Fruit fly (Drosophila melanogaster) whole organism, embryonic: Measurements from ENCODE around the gene Trm7-32.

Experiments used
- Asciz ChIP-seq: fragments of 200-800 bp; sonication (Bioruptor generic); optimal IDR thresholded peaks from 2 replicates; lab custom pipeline; 2017; ENCODE audit warnings: missing biosample characterization, mild to moderate bottlenecking, missing genetic modification characterization, missing genetic modification reagents
- C15 ChIP-seq: fragments of 200-800 bp; sonication (Bioruptor generic); IDR thresholded peaks from 3 replicates; pipeline ENCODE4 v1.3.6; 2022; ENCODE audit warnings: missing biosample characterization, missing genetic modification characterization
- CG10431 ChIP-seq: fragments of 200-800 bp; sonication (Bioruptor generic); optimal IDR thresholded peaks from 3 replicates; lab custom pipeline; 2018; ENCODE audit warnings: missing biosample characterization, mild to moderate bottlenecking, missing genetic modification characterization
- CG10543 ChIP-seq: fragments of 200-800 bp; sonication (Bioruptor generic); optimal IDR thresholded peaks from 3 replicates; lab custom pipeline; 2017; ENCODE audit warnings: missing biosample characterization, mild to moderate bottlenecking, missing genetic modification characterization, moderate library complexity
- CG10654 ChIP-seq: fragments of 200-800 bp; sonication (Bioruptor generic); optimal IDR thresholded peaks from 2 replicates; lab custom pipeline; 2016; ENCODE audit warnings: missing biosample characterization, missing genetic modification characterization
- CG11456 ChIP-seq: fragments of 200-800 bp; sonication (Bioruptor generic); IDR thresholded peaks from 3 replicates; pipeline ENCODE4 v1.3.6; 2022; ENCODE audit warnings: missing biosample characterization, missing genetic modification characterization
- CG11504 ChIP-seq: fragments of 200-800 bp; sonication (Bioruptor generic); optimal IDR thresholded peaks from 3 replicates; lab custom pipeline; 2019; ENCODE audit warnings: missing biosample characterization, mild to moderate bottlenecking, missing genetic modification characterization, moderate library complexity
- CG11696 ChIP-seq: fragments of 200-800 bp; sonication (Bioruptor generic); IDR thresholded peaks from 2 replicates; pipeline ENCODE4 v1.3.6; 2022; ENCODE audit warnings: missing biosample characterization, missing genetic modification characterization
- CG12155 ChIP-seq: fragments of 200-800 bp; sonication (Bioruptor generic); optimal IDR thresholded peaks from 3 replicates; lab custom pipeline; 2016; ENCODE audit warnings: missing biosample characterization, missing genetic modification characterization
- CG12659 ChIP-seq: fragments of 200-800 bp; sonication (Bioruptor generic); optimal IDR thresholded peaks from 3 replicates; lab custom pipeline; 2017; ENCODE audit warnings: mild to moderate bottlenecking, missing biosample characterization, missing genetic modification reagents, missing genetic modification characterization
- CG1603 ChIP-seq: fragments of 200-800 bp; sonication (Bioruptor generic); optimal IDR thresholded peaks from 2 replicates; lab custom pipeline; 2019; ENCODE audit warnings: missing biosample characterization, mild to moderate bottlenecking, missing genetic modification characterization, moderate library complexity
- CG33557 ChIP-seq: fragments of 200-800 bp; sonication (Bioruptor generic); optimal IDR thresholded peaks from 2 replicates; lab custom pipeline; 2019; ENCODE audit warnings: missing biosample characterization, mild to moderate bottlenecking, missing genetic modification characterization, moderate library complexity
- CG3726 ChIP-seq: fragments of 200-800 bp; sonication (Bioruptor generic); IDR thresholded peaks from 3 replicates; pipeline ENCODE4, ENCODE4 v1.3.6; 2022; ENCODE audit warnings: missing biosample characterization, missing genetic modification characterization
- CG42726 ChIP-seq: fragments of 200-800 bp; sonication (Bioruptor generic); IDR thresholded peaks from 2 replicates; pipeline ENCODE4 v1.3.6; 2022; ENCODE audit warnings: missing biosample characterization, missing genetic modification characterization; ENCODE audit not compliant: partially characterized antibody
- CG6175 ChIP-seq: fragments of 200-800 bp; sonication (Bioruptor generic); IDR thresholded peaks from 3 replicates; pipeline ENCODE4 v1.3.6; 2022; ENCODE audit warnings: missing biosample characterization, missing genetic modification characterization
- CG6689 ChIP-seq: fragments of 200-800 bp; sonication (Bioruptor generic); IDR thresholded peaks from 2 replicates; pipeline ENCODE4 v1.3.6; 2022; ENCODE audit warnings: missing biosample characterization, missing genetic modification characterization
- CG7372 ChIP-seq: fragments of 200-800 bp; sonication (Bioruptor generic); IDR thresholded peaks from 2 replicates; pipeline ENCODE4 v1.3.6; 2022; ENCODE audit warnings: missing biosample characterization, missing genetic modification characterization
- CG8290 ChIP-seq, 3 experiments: fragments of 200-800 bp; sonication (Bioruptor generic); optimal IDR thresholded peaks; 2 replicates each; lab custom pipeline; 2016 to 2019; ENCODE audit warnings: missing biosample characterization in 3 of 3, missing genetic modification characterization in 3 of 3, mild to moderate bottlenecking in 2 of 3, moderate library complexity in 1 of 3
- CG9215 ChIP-seq: fragments of 200-800 bp; sonication (Bioruptor generic); IDR thresholded peaks from 2 replicates; pipeline ENCODE4 v1.3.6; 2022; ENCODE audit warnings: missing biosample characterization, missing genetic modification characterization
- Deaf1 ChIP-seq: fragments of 200-800 bp; optimal IDR thresholded peaks from 3 replicates; lab custom pipeline; 2019; ENCODE audit warnings: missing biosample characterization, mild to moderate bottlenecking, missing genetic modification characterization, moderate library complexity
- Gug ChIP-seq: fragments of 200-800 bp; sonication (Bioruptor generic); IDR thresholded peaks from 4 replicates; pipeline ENCODE4 v1.3.6; 2022; ENCODE audit warnings: missing biosample characterization, missing genetic modification characterization
- Hey ChIP-seq: fragments of 200-800 bp; sonication (Bioruptor generic); optimal IDR thresholded peaks from 3 replicates; lab custom pipeline; 2018; ENCODE audit warnings: missing biosample characterization, mild to moderate bottlenecking, missing genetic modification characterization
- Lpt ChIP-seq: fragments of >200 bp; optimal IDR thresholded peaks from 2 replicates; lab custom pipeline; 2018; ENCODE audit warnings: missing biosample characterization, missing genetic modification characterization
- MESR4 ChIP-seq: fragments of 200-800 bp; sonication (Bioruptor generic); optimal IDR thresholded peaks from 2 replicates; lab custom pipeline; 2018; ENCODE audit warnings: missing biosample characterization, mild to moderate bottlenecking, missing genetic modification characterization, moderate library complexity
- Med ChIP-seq: fragments of 200-800 bp; sonication (Bioruptor generic); peaks from one replicate; lab custom pipeline; 2016; ENCODE audit warnings: missing biosample characterization, missing genetic modification characterization, mild to moderate bottlenecking, inconsistent platforms, moderate library complexity
- Opbp ChIP-seq: fragments of 200-800 bp; sonication (Bioruptor generic); IDR thresholded peaks from 3 replicates; pipeline ENCODE4 v1.3.6; 2022; ENCODE audit warnings: missing biosample characterization, missing genetic modification characterization; ENCODE audit not compliant: partially characterized antibody
- Pdp1 ChIP-seq, 2 experiments: fragments of 200-800 bp; sonication (Bioruptor generic); optimal IDR thresholded peaks; 3 replicates each; lab custom pipeline; 2016; ENCODE audit warnings: missing biosample characterization in 2 of 2, missing genetic modification characterization in 2 of 2, mild to moderate bottlenecking in 1 of 2, moderate library complexity in 1 of 2
- Taf1 ChIP-seq: fragments of 200-800 bp; sonication (Bioruptor generic); IDR thresholded peaks from 2 replicates; pipeline ENCODE4 v1.3.6; 2022; ENCODE audit warnings: missing biosample characterization, missing genetic modification characterization
- ara ChIP-seq: fragments of 200-800 bp; sonication (Bioruptor generic); IDR thresholded peaks from 2 replicates; pipeline ENCODE4 v1.3.6; 2022; ENCODE audit warnings: missing biosample characterization, missing genetic modification characterization
- bcd ChIP-seq: fragments of 200-800 bp; sonication (Bioruptor generic); optimal IDR thresholded peaks from 2 replicates; lab custom pipeline; 2017; ENCODE audit warnings: missing biosample characterization, mild to moderate bottlenecking, missing genetic modification characterization
- cad ChIP-seq: fragments of >200 bp; optimal IDR thresholded peaks from 2 replicates; lab custom pipeline; 2017; ENCODE audit warnings: missing biosample characterization, missing genetic modification characterization
- cg ChIP-seq: fragments of 200-800 bp; sonication (Bioruptor generic); optimal IDR thresholded peaks from 3 replicates; lab custom pipeline; 2019; ENCODE audit warnings: missing biosample characterization, mild to moderate bottlenecking, missing genetic modification characterization, moderate library complexity
- chinmo ChIP-seq: fragments of 200-800 bp; sonication (Bioruptor generic); IDR thresholded peaks from 4 replicates; pipeline ENCODE4 v1.3.6; 2022; ENCODE audit warnings: missing biosample characterization, missing genetic modification characterization; ENCODE audit not compliant: partially characterized antibody
- croc ChIP-seq: fragments of 200-800 bp; sonication (Bioruptor generic); conservative IDR thresholded peaks from 3 replicates; pipeline ENCODE4 v1.3.6; 2022; ENCODE audit warnings: missing biosample characterization, missing genetic modification characterization
- crol ChIP-seq: fragments of 200-800 bp; sonication (Bioruptor generic); IDR thresholded peaks from 2 replicates; pipeline ENCODE4 v1.3.6; 2022; ENCODE audit warnings: missing biosample characterization, missing genetic modification characterization
- en ChIP-seq: fragments of 200-800 bp; sonication (Bioruptor generic); optimal IDR thresholded peaks from 2 replicates; lab custom pipeline; 2016; ENCODE audit warnings: missing biosample characterization, missing genetic modification characterization
- fd64A ChIP-seq: fragments of 200-800 bp; sonication (Bioruptor generic); optimal IDR thresholded peaks from 3 replicates; lab custom pipeline; 2018; ENCODE audit warnings: missing biosample characterization, mild to moderate bottlenecking, missing genetic modification characterization
- ftz-f1 ChIP-seq: fragments of 200-800 bp; sonication (Bioruptor generic); optimal IDR thresholded peaks from 2 replicates; lab custom pipeline; 2016; ENCODE audit warnings: missing biosample characterization, missing genetic modification characterization
- ind ChIP-seq: fragments of 200-800 bp; sonication (Bioruptor generic); optimal IDR thresholded peaks from 3 replicates; lab custom pipeline; 2016; ENCODE audit warnings: missing biosample characterization, missing genetic modification characterization
- insv ChIP-seq, 2 experiments: fragments of 200-800 bp; sonication (Bioruptor generic); optimal IDR thresholded peaks; 3 replicates each; lab custom pipeline; 2016 to 2018; ENCODE audit warnings: missing biosample characterization in 2 of 2, missing genetic modification characterization in 2 of 2
- knrl ChIP-seq: fragments of 200-800 bp; sonication (Bioruptor generic); IDR thresholded peaks from 3 replicates; pipeline ENCODE4 v1.3.6; 2022; ENCODE audit warnings: missing biosample characterization, missing genetic modification characterization; ENCODE audit not compliant: partially characterized antibody
- lov ChIP-seq, 2 experiments: fragments of 200-800 bp in 1 of 2; fragments of >200 bp in 1 of 2; sonication (Bioruptor generic) in 1 of 2; IDR thresholded peaks in 1 of 2; optimal IDR thresholded peaks in 1 of 2; 2 replicates in 1 of 2; 3 replicates in 1 of 2; pipeline versions ENCODE4 v1.3.6 to Lab custom; 2017 to 2022; ENCODE audit warnings: missing biosample characterization in 1 of 2, missing genetic modification characterization in 1 of 2
- otp ChIP-seq: fragments of 200-800 bp; sonication (Bioruptor generic); IDR thresholded peaks from 3 replicates; pipeline ENCODE4, ENCODE4 v1.3.6; 2022; ENCODE audit warnings: missing biosample characterization, missing genetic modification characterization
- pb ChIP-seq: fragments of 200-800 bp; sonication (Bioruptor generic); optimal IDR thresholded peaks from 3 replicates; lab custom pipeline; 2016; ENCODE audit warnings: missing biosample characterization, missing genetic modification characterization
- repo ChIP-seq: fragments of 200-800 bp; sonication (Bioruptor generic); optimal IDR thresholded peaks from 2 replicates; lab custom pipeline; 2016; ENCODE audit warnings: missing biosample characterization, missing genetic modification characterization
- slou ChIP-seq: fragments of 200-800 bp; sonication (Bioruptor generic); optimal IDR thresholded peaks from 3 replicates; lab custom pipeline; 2016; ENCODE audit warnings: missing biosample characterization, missing genetic modification characterization
- so ChIP-seq: fragments of 200-800 bp; sonication (Bioruptor generic); IDR thresholded peaks from 3 replicates; pipeline ENCODE4 v1.3.6; 2022; ENCODE audit warnings: missing biosample characterization, missing genetic modification characterization
- sr ChIP-seq: fragments of 200-800 bp; sonication (Bioruptor generic); IDR thresholded peaks from 3 replicates; pipeline ENCODE4 v1.3.6; 2022; ENCODE audit warnings: missing biosample characterization, missing genetic modification characterization
- sug ChIP-seq: fragments of 200-800 bp; optimal IDR thresholded peaks from 2 replicates; lab custom pipeline; 2019; ENCODE audit warnings: missing biosample characterization, mild to moderate bottlenecking, missing genetic modification characterization, moderate library complexity
- vvl ChIP-seq: fragments of 200-800 bp; sonication (Bioruptor generic); IDR thresholded peaks from 2 replicates; pipeline ENCODE4 v1.3.6; 2022; ENCODE audit warnings: missing biosample characterization, missing genetic modification characterization

Gene Trm7-32

DNA sequence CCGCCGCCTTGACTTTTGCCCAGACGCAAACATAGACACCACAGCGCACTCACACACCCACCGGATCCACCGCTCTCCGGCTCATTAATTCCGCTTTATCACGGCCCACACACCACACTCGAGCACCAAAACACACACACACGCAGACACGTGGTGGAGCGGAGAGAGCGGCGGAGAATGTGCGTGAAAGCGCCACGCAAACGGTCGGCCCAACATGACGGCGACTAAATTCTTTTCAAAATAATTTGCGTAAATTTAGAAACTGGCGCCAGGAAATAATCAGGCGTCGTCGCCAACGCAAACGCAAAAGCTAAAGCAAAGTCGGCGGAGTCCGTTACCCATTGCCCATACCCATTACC, 19.3 kb downstream of the Trm7-32 start (continued):
- TF ChIP-seq en (no peak), cad (GFP tag; lab: Kevin White, UChicago) (no peak), ind (GFP tag; lab: Kevin White, UChicago) (no peak), Opbp (no peak), fd64A (GFP tag; lab: Kevin White, UChicago) (no peak), pb (GFP tag; lab: Kevin White, UChicago) (no peak), CG12155 (GFP tag; lab: Kevin White, UChicago) (no peak), MESR4 (GFP tag; lab: Kevin White, UChicago) (no peak), CG11696 (GFP tag; lab: Robert Waterston, UW) (no peak), CG6689 (GFP tag; lab: Robert Waterston, UW) (no peak), slou (GFP tag; lab: Kevin White, UChicago) (no peak), Taf1 (GFP tag; lab: Robert Waterston, UW) (no peak), CG10654 (GFP tag; lab: Kevin White, UChicago) (no peak), Lpt (GFP tag; lab: Kevin White, UChicago) (no peak), ftz-f1 (GFP tag; lab: Kevin White, UChicago) (peak; percentile 53), Hey (peak; percentile 13), Gug (GFP tag; lab: Robert Waterston, UW) (no peak), CG6175 (0 out of 3 replicates have a peak, but pooled peaks have one; percentile 32), CG3726 (GFP tag; lab: Robert Waterston, UW) (no peak), CG7372 (GFP tag; lab: Robert Waterston, UW) (no peak), CG12659 (GFP tag; lab: Kevin White, UChicago) (no peak), CG33557 (no peak), otp (GFP tag; lab: Robert Waterston, UW) (0 out of 3 replicates have a peak, but pooled peaks have one; percentile 25), insv (GFP tag; optimal IDR thresholded peaks at IDR 0.05; lab: Kevin White, UChicago) (no peak), CG1603 (no peak), bcd (GFP tag; lab: Kevin White, UChicago) (no peak), crol (peak; percentile 63), ara (GFP tag; lab: Robert Waterston, UW) (0 out of 2 replicates have a peak, but pooled peaks have one; percentile 15), CG9215 (no peak), vvl (GFP tag; lab: Robert Waterston, UW) (peak; percentile 20; the same call in 1 of the 2 replicates), CG10431 (GFP tag; lab: Kevin White, UChicago) (no peak), CG11504 (tag; lab: Kevin White, UChicago) (no peak), lov (optimal IDR thresholded peaks at IDR 0.05; lab: Kevin White, UChicago) (no peak), lov (GFP tag; IDR thresholded peaks at IDR 0.05; lab: Robert Waterston, UW) (0 out of 3 replicates have a peak, but pooled peaks have one; percentile 5), croc (no peak), Med (GFP tag; lab: Kevin White, UChicago) (peak; percentile 90), Pdp1 (GFP tag; optimal IDR thresholded peaks at IDR 0.05; lab: Kevin White, UChicago) (no peak), chinmo (GFP tag; lab: Robert Waterston, UW) (peak; percentile 65; the same call in 1 of the 4 replicates), CG11456 (peak; percentile 53; the same call in 1 of the 3 replicates), sug (tag; lab: Kevin White, UChicago) (peak; percentile 59), repo (GFP tag; lab: Kevin White, UChicago) (no peak), so (GFP tag; lab: Robert Waterston, UW) (peak; percentile 40; the same call in 1 of the 3 replicates), Asciz (no peak), knrl (GFP tag; lab: Robert Waterston, UW) (no peak), cg (GFP tag; lab: Kevin White, UChicago) (peak; percentile 88), CG10543 (peak; percentile 37), Deaf1 (tag; lab: Kevin White, UChicago) (no peak), CG42726 (no peak), sr (GFP tag; lab: Robert Waterston, UW) (peak; percentile 93), C15 (no peak), CG8290 (GFP tag; optimal IDR thresholded peaks at IDR 0.05; lab: Kevin White, UChicago) (no peak), CG8290 (tag; optimal IDR thresholded peaks at IDR 0.05; lab: Kevin White, UChicago) (peak in 1 of 2 experiments; percentile 53)
